Comparison of ENCODE assay signal across 1 fruit fly cellular context in the genomic region with DNA sequence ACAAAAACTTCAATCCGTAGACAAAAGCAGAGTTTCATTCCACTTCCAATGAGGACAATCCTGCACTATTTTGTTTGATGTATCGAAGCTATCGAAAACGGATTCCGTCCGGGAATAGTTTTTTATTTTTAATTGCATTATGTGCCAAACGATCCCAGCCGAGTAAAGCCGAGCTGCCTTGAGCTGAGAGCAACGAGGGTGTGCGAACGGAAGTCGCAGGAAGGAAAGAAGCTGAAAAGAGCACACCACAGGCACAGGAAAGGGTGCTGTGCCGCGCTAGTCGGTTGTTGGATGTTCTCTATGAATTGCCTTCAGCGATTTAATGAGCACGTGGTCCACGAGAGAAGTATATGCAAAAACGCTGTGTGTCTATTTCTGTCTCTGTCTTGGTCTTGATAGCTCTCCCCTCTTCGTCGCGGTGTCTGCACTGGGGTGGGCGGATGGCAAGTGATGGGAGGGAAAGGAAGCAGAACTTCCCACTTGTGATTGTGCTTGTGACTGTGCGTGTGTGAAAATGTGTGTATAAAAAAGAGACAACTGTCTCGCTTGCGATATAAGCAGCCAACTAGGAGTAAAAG.
TF ChIP-seq lines count a peak whose summit lies in the region.

No protein-coding gene starts in this region.

TF ChIP-seq in whole organism, embryonic, 481 proteins besides CTCF, POLR2A, EP300 and RAD21 (continued from another document):
- TF ChIP-seq Dip3 (GFP tag; optimal IDR thresholded peaks at IDR 0.05; lab: Kevin White, UChicago) (no peak), toy (GFP tag; IDR thresholded peaks at IDR 0.05; lab: Robert Waterston, UW) (no peak), CG4424 (GFP tag; optimal IDR thresholded peaks at IDR 0.05; lab: Kevin White, UChicago) (no peak), CG1529 (GFP tag; optimal IDR thresholded peaks at IDR 0.05; lab: Kevin White, UChicago) (no peak), Doc3 (GFP tag; IDR thresholded peaks at IDR 0.05; lab: Robert Waterston, UW; ENCODE audit: partially characterized antibody) (no peak), Dbx (GFP tag; IDR thresholded peaks at IDR 0.05; lab: Robert Waterston, UW) (0 out of 3 replicates have a peak, but pooled peaks have one; percentile 38), CG11695 (GFP tag; IDR thresholded peaks at IDR 0.05; lab: Robert Waterston, UW) (0 out of 3 replicates have a peak, but pooled peaks have one; percentile 16), dmrt11E (tag; optimal IDR thresholded peaks at IDR 0.05; lab: Kevin White, UChicago) (no peak), ttk (GFP tag; IDR thresholded peaks at IDR 0.05; lab: Robert Waterston, UW) (no peak), CHES-1-like (GFP tag; optimal IDR thresholded peaks at IDR 0.05; lab: Kevin White, UChicago) (no peak), CG1832 (GFP tag; optimal IDR thresholded peaks at IDR 0.05; lab: Kevin White, UChicago) (no peak), gcm2 (GFP tag; optimal IDR thresholded peaks at IDR 0.05; lab: Kevin White, UChicago) (no peak), CG9876 (GFP tag; optimal IDR thresholded peaks at IDR 0.05; lab: Kevin White, UChicago) (no peak), nerfin-1 (tag; optimal IDR thresholded peaks at IDR 0.05; lab: Kevin White, UChicago) (peak; percentile 20), grn (GFP tag; optimal IDR thresholded peaks at IDR 0.05; lab: Kevin White, UChicago) (no peak), sim (GFP tag; IDR thresholded peaks at IDR 0.05; lab: Robert Waterston, UW) (no peak), CG15479 (GFP tag; optimal IDR thresholded peaks at IDR 0.05; lab: Kevin White, UChicago) (no peak), Max (GFP tag; optimal IDR thresholded peaks at IDR 0.05; lab: Kevin White, UChicago) (no peak), pros (GFP tag; optimal IDR thresholded peaks at IDR 0.05; lab: Kevin White, UChicago) (peak; percentile 98), ewg (GFP tag; optimal IDR thresholded peaks at IDR 0.05; lab: Kevin White, UChicago) (peak; percentile 23), crol (GFP tag; IDR thresholded peaks at IDR 0.05; lab: Robert Waterston, UW) (peak; percentile 93; the same call in 1 of the 2 replicates), abd-A (tag; optimal IDR thresholded peaks at IDR 0.05; lab: Kevin White, UChicago) (peak; percentile 87), ash1 (GFP tag; optimal IDR thresholded peaks at IDR 0.05; lab: Kevin White, UChicago) (peak; percentile 64), CG12236 (GFP tag; optimal IDR thresholded peaks at IDR 0.05; lab: Kevin White, UChicago) (no peak), klu (GFP tag; IDR thresholded peaks at IDR 0.05; lab: Robert Waterston, UW) (no peak), en (GFP tag; optimal IDR thresholded peaks at IDR 0.05; lab: Kevin White, UChicago) (no peak), wdn (GFP tag; IDR thresholded peaks at IDR 0.05; lab: Robert Waterston, UW) (no peak), CG10321 (GFP tag; IDR thresholded peaks at IDR 0.05; lab: Robert Waterston, UW) (peak; percentile 85), CG10959 (GFP tag; IDR thresholded peaks at IDR 0.05; lab: Robert Waterston, UW) (no peak), onecut (GFP tag; IDR thresholded peaks at IDR 0.05; lab: Robert Waterston, UW) (no peak), kay (GFP tag; optimal IDR thresholded peaks at IDR 0.05; lab: Kevin White, UChicago) (no peak), CG8944 (GFP tag; optimal IDR thresholded peaks at IDR 0.05; lab: Kevin White, UChicago) (no peak), vvl (GFP tag; IDR thresholded peaks at IDR 0.05; lab: Robert Waterston, UW) (0 out of 2 replicates have a peak, but pooled peaks have one; percentile 16), CG17361 (GFP tag; IDR thresholded peaks at IDR 0.05; lab: Robert Waterston, UW) (no peak), Gsc (GFP tag; IDR thresholded peaks at IDR 0.05; lab: Robert Waterston, UW) (no peak), gsb (GFP tag; IDR thresholded peaks at IDR 0.05; lab: Robert Waterston, UW) (no peak), z (GFP tag; IDR thresholded peaks at IDR 0.05; lab: Robert Waterston, UW) (peak; percentile 45; the same call in 1 of the 3 replicates), chm (GFP tag; IDR thresholded peaks at IDR 0.05; lab: Robert Waterston, UW) (0 out of 2 replicates have a peak, but pooled peaks have one; percentile 11), stc (GFP tag; IDR thresholded peaks at IDR 0.05; lab: Robert Waterston, UW) (peak; percentile 8; the same call in 1 of the 2 replicates), hkb (optimal IDR thresholded peaks at IDR 0.05; lab: Kevin White, UChicago) (no peak), hkb (GFP tag; IDR thresholded peaks at IDR 0.05; lab: Robert Waterston, UW) (no peak), CG12659 (GFP tag; optimal IDR thresholded peaks at IDR 0.05; lab: Kevin White, UChicago) (no peak), Mad (GFP tag; optimal IDR thresholded peaks at IDR 0.05; lab: Kevin White, UChicago) (no peak), Nf-YB (GFP tag; optimal IDR thresholded peaks at IDR 0.05; lab: Kevin White, UChicago) (peak; percentile 89), CG3726 (GFP tag; IDR thresholded peaks at IDR 0.05; lab: Robert Waterston, UW) (no peak), Fer1 (GFP tag; optimal IDR thresholded peaks at IDR 0.05; lab: Kevin White, UChicago) (no peak), Six4 (GFP tag; optimal IDR thresholded peaks at IDR 0.05; lab: Kevin White, UChicago) (no peak), CG9817 (tag; optimal IDR thresholded peaks at IDR 0.05; lab: Kevin White, UChicago) (no peak), dm (GFP tag; optimal IDR thresholded peaks at IDR 0.05; lab: Kevin White, UChicago) (no peak), CG2199 (GFP tag; IDR thresholded peaks at IDR 0.05; lab: Robert Waterston, UW) (peak; percentile 18; the same call in 1 of the 3 replicates), Elba2 (GFP tag; optimal IDR thresholded peaks at IDR 0.05; lab: Kevin White, UChicago) (no peak), corto (GFP tag; optimal IDR thresholded peaks at IDR 0.05; lab: Kevin White, UChicago) (no peak), CG11247 (GFP tag; IDR thresholded peaks at IDR 0.05; lab: Robert Waterston, UW) (no peak), nom (GFP tag; optimal IDR thresholded peaks at IDR 0.05; lab: Kevin White, UChicago) (peak; percentile 28), CG6854 (GFP tag; optimal IDR thresholded peaks at IDR 0.05; lab: Kevin White, UChicago) (no peak), rib (GFP tag; IDR thresholded peaks at IDR 0.05; lab: Robert Waterston, UW) (0 out of 2 replicates have a peak, but pooled peaks have one; percentile 33), kni (GFP tag; optimal IDR thresholded peaks at IDR 0.05; lab: Kevin White, UChicago) (peak; percentile 43), CG4707 (GFP tag; optimal IDR thresholded peaks at IDR 0.05; lab: Kevin White, UChicago) (no peak), zfh2 (GFP tag; optimal IDR thresholded peaks at IDR 0.05; lab: Kevin White, UChicago) (no peak), Lpt (GFP tag; optimal IDR thresholded peaks at IDR 0.05; lab: Kevin White, UChicago) (no peak), ac (GFP tag; optimal IDR thresholded peaks at IDR 0.05; lab: Kevin White, UChicago) (no peak), CG13775 (GFP tag; optimal IDR thresholded peaks at IDR 0.05; lab: Kevin White, UChicago) (no peak), CG31441 (GFP tag; IDR thresholded peaks at IDR 0.05; lab: Robert Waterston, UW) (no peak), CG9932 (GFP tag; IDR thresholded peaks at IDR 0.05; lab: Robert Waterston, UW) (no peak), CG11560 (tag; IDR thresholded peaks at IDR 0.05; lab: Robert Waterston, UW) (no peak), CG9797 (GFP tag; optimal IDR thresholded peaks at IDR 0.05; lab: Kevin White, UChicago) (no peak), Rfx (GFP tag; IDR thresholded peaks at IDR 0.05; lab: Robert Waterston, UW) (no peak), seq (GFP tag; IDR thresholded peaks at IDR 0.05; lab: Robert Waterston, UW) (0 out of 2 replicates have a peak, but pooled peaks have one; percentile 23), CG6683 (GFP tag; optimal IDR thresholded peaks at IDR 0.05; lab: Kevin White, UChicago) (no peak), Hey (tag; optimal IDR thresholded peaks at IDR 0.05; lab: Kevin White, UChicago) (no peak), Trl (optimal IDR thresholded peaks at IDR 0.05; lab: Kevin White, UChicago) (peak; percentile 29 to 44), Trl (GFP tag; optimal IDR thresholded peaks at IDR 0.05; lab: Kevin White, UChicago) (no peak), D19A (tag; optimal IDR thresholded peaks at IDR 0.05; lab: Kevin White, UChicago) (no peak), CG7928 (GFP tag; optimal IDR thresholded peaks at IDR 0.05; lab: Kevin White, UChicago) (no peak), CG32532 (GFP tag; IDR thresholded peaks at IDR 0.05; lab: Robert Waterston, UW) (peak; percentile 21; the same call in 1 of the 2 replicates), CG1792 (GFP tag; optimal IDR thresholded peaks at IDR 0.05; lab: Kevin White, UChicago) (no peak), CG34422 (GFP tag; IDR thresholded peaks at IDR 0.05; lab: Robert Waterston, UW) (no peak), Kr (GFP tag; optimal IDR thresholded peaks at IDR 0.05; lab: Kevin White, UChicago) (peak; percentile 40), Side (GFP tag; optimal IDR thresholded peaks at IDR 0.05; lab: Kevin White, UChicago) (no peak), tap (tag; optimal IDR thresholded peaks at IDR 0.05; lab: Kevin White, UChicago) (no peak), jing (GFP tag; optimal IDR thresholded peaks at IDR 0.05; lab: Kevin White, UChicago) (no peak), zf30C (GFP tag; optimal IDR thresholded peaks at IDR 0.05; lab: Kevin White, UChicago) (no peak), Mes4 (GFP tag; optimal IDR thresholded peaks at IDR 0.05; lab: Kevin White, UChicago) (no peak), row (GFP tag; IDR thresholded peaks at IDR 0.05; lab: Robert Waterston, UW) (no peak), CG10565 (GFP tag; optimal IDR thresholded peaks at IDR 0.05; lab: Kevin White, UChicago) (no peak), CG32772 (GFP tag; IDR thresholded peaks at IDR 0.05; lab: Robert Waterston, UW) (no peak), mirr (GFP tag; optimal IDR thresholded peaks at IDR 0.05; lab: Kevin White, UChicago) (peak; percentile 9), unpg (GFP tag; optimal IDR thresholded peaks at IDR 0.05; lab: Kevin White, UChicago) (no peak), danr (GFP tag; IDR thresholded peaks at IDR 0.05; lab: Robert Waterston, UW) (no peak), CG6175 (GFP tag; IDR thresholded peaks at IDR 0.05; lab: Robert Waterston, UW) (no peak), Med (GFP tag; lab: Kevin White, UChicago) (peak; percentile 4), HmgD (GFP tag; optimal IDR thresholded peaks at IDR 0.05; lab: Kevin White, UChicago) (no peak), Mrtf (GFP tag; IDR thresholded peaks at IDR 0.05; lab: Robert Waterston, UW) (no peak), CG11723 (GFP tag; optimal IDR thresholded peaks at IDR 0.05; lab: Kevin White, UChicago) (no peak), Pdp1 (GFP tag; optimal IDR thresholded peaks at IDR 0.05; lab: Kevin White, UChicago) (no peak), CG15696 (tag; optimal IDR thresholded peaks at IDR 0.05; lab: Kevin White, UChicago) (no peak), amos (GFP tag; IDR thresholded peaks at IDR 0.05; lab: Robert Waterston, UW; ENCODE audit: partially characterized antibody) (no peak), fd96Cb (tag; optimal IDR thresholded peaks at IDR 0.05; lab: Kevin White, UChicago) (no peak), CG30431 (GFP tag; optimal IDR thresholded peaks at IDR 0.05; lab: Kevin White, UChicago) (no peak), Jarid2 (GFP tag; optimal IDR thresholded peaks at IDR 0.05; lab: Kevin White, UChicago) (no peak)
